Worm (Caenorhabditis elegans) whole organism, L1 larva: ENCODE data around the gene W02B12.1.

Source experiments
- nhr-20 ChIP-seq: sonication (generic microtip); optimal IDR thresholded peaks from 2 replicates; lab custom pipeline; 2016; ENCODE audit warnings: mild to moderate bottlenecking, missing genetic modification characterization, missing compliant biosample characterization
- nhr-28 ChIP-seq: fragments of 150-350 bp; optimal IDR thresholded peaks from 2 replicates; lab custom pipeline; 2014; ENCODE audit warnings: missing biosample characterization, missing genetic modification characterization
- nhr-77 ChIP-seq: fragments of 150-350 bp; optimal IDR thresholded peaks from 2 replicates; lab custom pipeline; 2014; ENCODE audit warnings: missing biosample characterization, missing genetic modification characterization
- pax-3 ChIP-seq: fragments of 200-800 bp; sonication (Bioruptor generic); optimal IDR thresholded peaks from 2 replicates; lab custom pipeline; 2018; ENCODE audit warnings: mild to moderate bottlenecking, missing genetic modification characterization, moderate library complexity, missing compliant biosample characterization

DNA sequence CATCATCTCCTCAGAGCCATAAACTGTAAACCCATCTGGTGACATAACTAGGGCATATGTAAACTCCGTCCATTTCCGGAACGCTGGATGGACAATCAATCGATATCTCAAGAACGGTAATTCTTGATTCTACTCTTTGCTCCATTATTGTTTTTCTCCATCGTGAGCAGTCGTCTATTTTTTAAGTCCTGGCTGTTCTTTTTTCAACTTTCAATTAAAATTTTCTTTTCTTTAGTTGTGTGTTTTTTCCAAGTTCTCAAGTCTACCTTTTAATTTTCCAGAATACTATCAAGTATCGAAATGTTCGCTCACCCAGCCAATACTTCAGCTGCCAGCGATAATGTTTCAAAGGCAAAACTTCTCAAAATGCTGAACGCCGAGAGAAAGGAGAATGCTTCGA, 14.9 kb upstream of the W02B12.1 start, which contains the start of gene C05D12.5:
- no peak for TF ChIP-seq nhr-20
- TF ChIP-seq nhr-77 (tag; lab: Kevin White, UChicago), result no peak
- no peak for TF ChIP-seq nhr-28
- no peak for TF ChIP-seq pax-3
